Fruit fly (Drosophila melanogaster): Measurements from ENCODE around the gene Smyd5.

The Smyd5 gene

DNA sequence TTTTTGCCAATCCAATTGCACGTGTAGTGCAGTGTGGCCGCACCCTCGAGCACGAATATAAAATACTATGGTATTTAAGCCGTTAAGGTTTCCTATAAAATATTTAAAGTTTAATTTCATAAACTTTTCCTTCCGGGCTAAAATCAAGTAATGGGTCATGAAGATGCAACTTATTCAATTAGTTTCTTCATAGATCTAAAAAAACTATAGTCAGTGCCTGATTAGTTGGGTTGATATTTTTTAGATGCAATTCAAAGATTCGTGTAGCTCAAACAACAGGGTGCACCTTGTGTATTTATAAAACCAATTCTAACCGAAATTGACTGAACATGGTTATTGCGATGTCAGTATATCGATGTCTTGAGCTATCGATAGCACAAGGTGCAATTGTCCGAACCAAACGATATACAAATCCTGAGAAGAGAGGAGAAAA, at the start of gene Smyd5, which contains the start of gene Oga:
Gene Smyd5, minus strand, starts transcription at position 59 of the 433 bp plus-strand sequence.
Gene Oga, plus strand, starts transcription at position 345 of the 433 bp plus-strand sequence.
- no peak for TF ChIP-seq psq (optimal IDR thresholded peaks at IDR 0.05)
- no peak for TF ChIP-seq insv (optimal IDR thresholded peaks at IDR 0.05)
- TF ChIP-seq ttk (optimal IDR thresholded peaks at IDR 0.05), result no peak
- no peak for TF ChIP-seq Sin3A (optimal IDR thresholded peaks at IDR 0.05)
- no peak for TF ChIP-seq Myc (optimal IDR thresholded peaks at IDR 0.05)
- no peak for TF ChIP-seq h (optimal IDR thresholded peaks at IDR 0.05)

DNA sequence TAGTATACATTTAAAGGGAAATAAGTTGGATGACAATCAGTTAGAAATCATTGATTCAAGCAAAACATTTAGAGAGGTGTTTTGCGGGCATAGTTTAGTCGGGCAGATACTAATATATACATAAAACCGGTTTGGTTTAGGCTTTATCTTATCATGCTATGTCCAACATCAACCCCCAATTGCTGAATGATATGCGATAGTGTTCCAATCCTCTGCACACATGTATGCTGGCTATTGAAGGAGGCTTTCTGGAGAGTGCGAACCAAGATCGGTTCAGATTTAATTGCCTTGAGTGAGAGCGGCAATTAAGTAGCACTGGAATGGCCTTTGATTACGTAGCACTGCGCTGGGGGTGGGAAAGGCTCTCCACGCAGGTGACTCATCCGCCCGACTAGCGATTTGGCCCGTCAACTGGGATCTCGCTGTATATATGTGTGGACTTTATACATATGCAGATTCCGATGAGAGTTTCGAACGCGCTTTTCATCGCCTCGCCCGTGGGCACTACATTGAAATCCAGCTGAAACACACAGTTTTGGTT, 49.5 kb upstream of the Smyd5 start:
- TF ChIP-seq ttk (optimal IDR thresholded peaks at IDR 0.05) (no peak), Sin3A (optimal IDR thresholded peaks at IDR 0.05) (no peak), h (optimal IDR thresholded peaks at IDR 0.05) (no peak), psq (optimal IDR thresholded peaks at IDR 0.05) (no peak), Myc (optimal IDR thresholded peaks at IDR 0.05) (no peak), insv (optimal IDR thresholded peaks at IDR 0.05) (no peak)

DNA sequence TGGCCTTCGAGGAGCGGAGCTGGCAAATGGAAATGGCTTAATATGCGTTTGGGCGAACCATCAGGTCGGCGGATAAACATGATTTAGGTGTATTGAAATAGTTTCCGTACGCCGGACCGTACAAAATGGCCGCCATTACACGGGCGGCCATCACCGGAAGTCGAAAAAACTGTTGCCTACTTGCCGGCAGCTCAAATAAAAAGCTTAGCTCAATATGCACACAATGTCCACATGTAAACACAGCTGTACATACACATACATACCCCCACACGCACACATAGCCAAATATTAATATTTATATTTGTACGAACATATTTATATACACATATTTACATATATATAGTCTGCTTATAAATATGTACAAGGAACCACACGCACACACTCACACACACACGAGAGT, 44.6 kb upstream of the Smyd5 start:
- TF ChIP-seq Sin3A (optimal IDR thresholded peaks at IDR 0.05) (no peak), Myc (optimal IDR thresholded peaks at IDR 0.05) (no peak), h (optimal IDR thresholded peaks at IDR 0.05) (no peak), insv (optimal IDR thresholded peaks at IDR 0.05) (no peak)

DNA sequence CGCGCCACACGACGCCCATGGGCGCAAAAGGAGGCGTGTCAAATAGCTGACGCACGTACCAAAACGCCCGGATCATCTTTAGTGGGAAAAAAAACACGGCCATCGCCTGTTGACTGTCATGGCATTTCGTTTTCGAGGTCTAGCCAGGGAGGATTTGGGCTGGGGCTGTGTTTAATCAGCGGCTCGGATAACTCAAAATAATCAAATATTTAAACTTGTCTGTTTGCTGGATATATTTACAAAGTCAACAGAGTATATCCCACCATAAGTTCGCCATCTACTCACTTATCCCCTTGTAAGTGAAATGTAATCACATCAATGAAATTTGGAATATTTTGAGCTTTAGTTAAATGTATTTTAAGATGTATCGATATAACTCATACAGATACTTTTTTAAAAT, 42.2 kb upstream of the Smyd5 start:
- no peak for TF ChIP-seq Sin3A (optimal IDR thresholded peaks at IDR 0.05)
- TF ChIP-seq h (optimal IDR thresholded peaks at IDR 0.05), result no peak
- TF ChIP-seq insv (optimal IDR thresholded peaks at IDR 0.05), result no peak
- no peak for TF ChIP-seq ttk (optimal IDR thresholded peaks at IDR 0.05)
- no peak for TF ChIP-seq psq (optimal IDR thresholded peaks at IDR 0.05)
- TF ChIP-seq Myc (optimal IDR thresholded peaks at IDR 0.05), result no peak

DNA sequence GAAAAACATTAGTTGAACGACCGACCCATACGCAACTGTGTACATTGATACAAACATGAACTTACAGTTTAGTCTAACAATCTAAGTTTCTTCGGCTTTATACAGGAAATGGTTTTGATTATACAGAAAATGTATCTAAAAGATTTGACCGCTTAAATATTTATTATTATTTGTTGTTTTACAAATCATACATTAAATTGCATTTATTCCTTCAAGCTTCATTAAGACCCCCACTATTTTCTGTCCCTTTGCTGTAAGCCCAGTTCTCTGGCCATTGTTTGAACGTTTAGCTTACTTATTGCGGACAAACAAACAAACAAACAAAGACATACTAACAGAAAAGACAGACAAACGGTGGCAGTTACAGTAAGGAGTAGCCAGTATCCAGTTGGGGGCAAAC, 35.7 kb upstream of the Smyd5 start:
- TF ChIP-seq h (optimal IDR thresholded peaks at IDR 0.05), result no peak
- no peak for TF ChIP-seq ttk (optimal IDR thresholded peaks at IDR 0.05)
- TF ChIP-seq psq (optimal IDR thresholded peaks at IDR 0.05), result no peak
- TF ChIP-seq Sin3A (optimal IDR thresholded peaks at IDR 0.05), result no peak
- no peak for TF ChIP-seq Myc (optimal IDR thresholded peaks at IDR 0.05)
- TF ChIP-seq insv (optimal IDR thresholded peaks at IDR 0.05), result no peak

DNA sequence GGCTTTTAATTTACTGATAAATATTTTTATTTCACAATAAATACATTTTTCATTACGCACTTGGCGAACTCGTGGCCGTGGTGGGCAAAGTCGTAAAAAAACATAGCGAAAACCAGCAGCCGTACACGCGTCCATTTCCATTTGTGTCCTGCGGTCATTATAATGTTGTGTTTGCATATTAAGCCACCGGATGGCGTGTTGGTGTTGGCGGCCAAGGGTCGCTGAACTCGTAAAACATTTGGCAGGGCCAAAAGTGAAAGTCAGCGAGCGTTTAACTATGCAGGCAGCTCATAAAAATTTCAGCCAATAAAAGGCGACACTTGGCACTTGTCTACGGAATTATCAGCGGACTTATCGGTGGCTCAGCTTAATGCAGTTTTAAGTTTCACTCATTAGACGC, 33.9 kb upstream of the Smyd5 start:
- TF ChIP-seq psq (optimal IDR thresholded peaks at IDR 0.05), result no peak
- TF ChIP-seq Sin3A (optimal IDR thresholded peaks at IDR 0.05), result no peak
- TF ChIP-seq h (optimal IDR thresholded peaks at IDR 0.05), result no peak
- no peak for TF ChIP-seq insv (optimal IDR thresholded peaks at IDR 0.05)
- no peak for TF ChIP-seq ttk (optimal IDR thresholded peaks at IDR 0.05)
- no peak for TF ChIP-seq Myc (optimal IDR thresholded peaks at IDR 0.05)

DNA sequence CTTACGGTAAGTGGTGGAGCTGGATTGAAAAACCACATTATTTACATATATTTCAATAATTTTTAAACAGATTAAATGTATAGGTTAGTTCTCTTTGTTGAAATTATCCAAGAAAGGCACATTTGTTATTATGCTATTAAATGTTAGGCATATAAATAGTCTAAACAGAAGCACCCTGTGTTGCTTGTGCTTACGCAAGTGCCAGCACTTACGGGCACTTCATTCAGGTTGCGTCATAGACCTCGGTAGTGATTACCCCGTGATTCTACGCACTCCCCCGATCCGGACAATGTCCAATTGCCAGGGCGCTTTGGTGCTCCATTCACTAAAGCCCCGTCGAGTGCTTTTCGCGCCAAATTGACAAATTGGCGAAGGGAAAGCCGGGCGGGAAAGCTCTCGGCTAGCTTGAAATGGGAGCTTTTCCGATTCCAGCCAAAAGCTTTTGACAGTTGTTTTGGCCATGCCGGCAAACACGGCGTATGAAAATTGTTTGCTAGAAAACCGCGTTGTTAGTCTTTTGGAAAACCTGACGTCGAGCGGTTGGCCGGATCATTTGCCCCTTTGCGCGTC, 28.0 kb upstream of the Smyd5 start, which contains the start of gene ETHR:
Gene ETHR, plus strand, starts transcription at position 520 of the 570 bp plus-strand sequence.
- TF ChIP-seq insv (optimal IDR thresholded peaks at IDR 0.05) (no peak), psq (optimal IDR thresholded peaks at IDR 0.05) (no peak), Sin3A (optimal IDR thresholded peaks at IDR 0.05) (no peak), h (optimal IDR thresholded peaks at IDR 0.05) (no peak), Myc (optimal IDR thresholded peaks at IDR 0.05) (no peak), ttk (optimal IDR thresholded peaks at IDR 0.05) (no peak)

DNA sequence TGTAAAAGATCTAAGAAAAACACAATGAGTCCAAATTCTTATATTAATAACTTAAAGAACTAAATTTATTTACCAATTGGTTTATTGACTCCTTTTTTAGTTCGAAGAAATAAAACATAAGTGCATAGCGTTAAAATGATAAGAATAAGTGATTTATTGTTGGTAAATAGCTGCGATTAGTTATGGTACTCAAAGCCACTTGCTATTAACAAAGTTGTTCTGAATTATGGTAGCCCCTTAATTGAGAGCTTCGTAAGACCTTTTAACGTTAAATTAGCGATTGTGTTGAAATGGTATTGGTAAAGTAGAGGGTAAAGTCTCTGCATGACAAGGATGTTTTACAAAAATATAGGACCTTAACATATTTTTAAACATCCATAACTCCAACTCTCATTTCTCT, 27.3 kb upstream of the Smyd5 start:
- no peak for TF ChIP-seq ttk (optimal IDR thresholded peaks at IDR 0.05)
- no peak for TF ChIP-seq insv (optimal IDR thresholded peaks at IDR 0.05)
- no peak for TF ChIP-seq h (optimal IDR thresholded peaks at IDR 0.05)
- TF ChIP-seq psq (optimal IDR thresholded peaks at IDR 0.05), result no peak
- no peak for TF ChIP-seq Sin3A (optimal IDR thresholded peaks at IDR 0.05)
- no peak for TF ChIP-seq Myc (optimal IDR thresholded peaks at IDR 0.05)

DNA sequence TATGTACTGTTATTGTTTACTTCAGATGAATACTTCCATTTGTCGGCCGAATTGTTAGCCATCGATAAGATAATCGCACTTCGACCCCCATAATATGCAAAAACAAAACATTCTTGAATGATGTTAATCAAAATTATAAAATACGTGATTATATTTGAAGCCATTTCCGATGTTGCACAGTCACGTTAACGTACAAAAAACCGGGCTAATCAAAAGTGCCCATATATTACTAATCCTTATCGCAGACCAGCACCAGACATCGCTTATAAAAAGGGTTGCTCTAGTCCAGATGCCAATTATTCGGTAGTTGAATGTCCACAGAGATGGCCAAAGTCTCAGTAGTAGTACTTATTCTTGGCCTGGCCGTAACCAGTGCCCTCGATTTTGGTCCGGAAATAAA, 23.7 kb upstream of the Smyd5 start, which contains the start of gene CG5892:
Gene CG5892, plus strand, starts transcription at position 301 of the 400 bp plus-strand sequence.
- TF ChIP-seq Sin3A (optimal IDR thresholded peaks at IDR 0.05) (no peak), h (optimal IDR thresholded peaks at IDR 0.05) (no peak), insv (optimal IDR thresholded peaks at IDR 0.05) (no peak), psq (optimal IDR thresholded peaks at IDR 0.05) (no peak), ttk (optimal IDR thresholded peaks at IDR 0.05) (no peak), Myc (optimal IDR thresholded peaks at IDR 0.05) (no peak)

DNA sequence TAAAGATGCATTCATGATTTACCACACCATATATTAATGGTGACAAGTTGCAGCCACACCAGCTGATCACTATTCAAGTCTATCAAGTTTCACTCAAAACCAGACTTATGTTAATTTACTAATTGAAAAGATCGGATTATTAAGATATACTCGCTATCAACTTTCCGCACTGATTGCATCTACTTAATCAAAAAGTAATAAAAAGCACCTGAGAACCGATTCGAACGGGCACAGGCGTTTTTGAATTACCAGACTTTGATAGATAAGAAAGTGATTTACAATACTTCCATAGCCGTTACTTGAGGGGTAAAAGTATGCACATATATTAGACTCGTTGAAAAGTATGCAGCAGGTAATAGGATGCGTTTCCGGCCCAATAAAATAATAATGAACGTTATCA, 22.7 kb upstream of the Smyd5 start:
- TF ChIP-seq ttk (optimal IDR thresholded peaks at IDR 0.05) (no peak), h (optimal IDR thresholded peaks at IDR 0.05) (no peak), psq (optimal IDR thresholded peaks at IDR 0.05) (no peak), insv (optimal IDR thresholded peaks at IDR 0.05) (no peak), Sin3A (optimal IDR thresholded peaks at IDR 0.05) (no peak), Myc (optimal IDR thresholded peaks at IDR 0.05) (no peak)

DNA sequence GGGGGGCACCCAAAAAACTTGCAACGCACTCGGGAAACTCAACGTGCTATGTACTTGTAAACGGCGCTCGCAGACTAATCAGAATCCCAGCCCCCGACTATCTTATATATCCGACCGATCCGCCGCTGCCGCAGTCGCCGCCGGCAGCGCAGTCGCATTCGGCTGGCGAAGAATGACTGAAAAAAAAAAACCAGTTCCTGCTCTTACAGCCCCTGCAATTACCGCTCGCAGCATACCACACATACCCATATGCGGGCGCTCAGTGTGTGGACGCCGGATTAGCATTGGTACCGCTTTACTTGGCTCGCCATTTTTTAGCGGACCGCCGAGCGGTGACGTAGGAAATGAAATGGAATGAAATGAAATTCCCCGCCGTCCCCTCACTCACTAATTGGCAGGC, 18.5 kb upstream of the Smyd5 start, which contains the start of gene e:
Gene e, minus strand, starts transcription at position 79 of the 400 bp plus-strand sequence.
- no peak for TF ChIP-seq Myc (optimal IDR thresholded peaks at IDR 0.05)
- TF ChIP-seq psq (optimal IDR thresholded peaks at IDR 0.05), result no peak

DNA sequence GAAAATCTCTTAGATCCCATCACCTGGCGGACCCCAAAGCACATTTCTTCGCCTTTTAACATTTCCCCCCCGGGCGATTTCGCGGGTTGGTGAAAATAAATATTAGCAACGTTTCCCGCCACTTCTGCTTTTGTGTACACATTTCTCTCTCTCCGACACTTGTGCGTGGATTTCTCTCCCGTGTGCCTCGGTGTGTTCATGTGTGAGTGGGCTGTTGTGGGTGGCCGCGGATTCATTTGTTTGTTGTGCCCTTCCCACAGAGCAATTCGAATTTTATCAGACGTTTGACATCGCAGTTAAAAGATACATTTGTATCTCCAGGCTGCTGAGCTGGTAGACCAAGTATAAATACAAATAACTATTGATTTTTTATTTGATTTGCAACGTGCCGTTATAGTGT, 5.6 kb upstream of the Smyd5 start:
- TF ChIP-seq ttk (optimal IDR thresholded peaks at IDR 0.05) (no peak), Myc (optimal IDR thresholded peaks at IDR 0.05) (no peak), insv (optimal IDR thresholded peaks at IDR 0.05) (no peak), psq (optimal IDR thresholded peaks at IDR 0.05) (no peak), Sin3A (optimal IDR thresholded peaks at IDR 0.05) (no peak), h (optimal IDR thresholded peaks at IDR 0.05) (no peak)

All from Kc167 (cell line).